1 fruit fly cellular context compared by ENCODE assay signal in genomic region chrX:12020857-12021256, dm6.
TF ChIP-seq lines count a peak whose summit lies in the region.

TSS of gene Tango4 (plus strand) at chrX:12021068.

TF ChIP-seq in whole organism, embryonic, 481 proteins besides CTCF, POLR2A, EP300 and RAD21 (continued from another document):
- TF ChIP-seq Oli (tag; optimal IDR thresholded peaks at IDR 0.05; lab: Kevin White, UChicago) (no peak), HLH4C (GFP tag; IDR thresholded peaks at IDR 0.05; lab: Robert Waterston, UW; ENCODE audit: partially characterized antibody) (peak; percentile 32), Ets65A (GFP tag; lab: Kevin White, UChicago) (no peak), nerfin-1 (tag; optimal IDR thresholded peaks at IDR 0.05; lab: Kevin White, UChicago) (no peak), pzg (GFP tag; optimal IDR thresholded peaks at IDR 0.05; lab: Kevin White, UChicago) (peak; percentile 19), CG9609 (GFP tag; optimal IDR thresholded peaks at IDR 0.05; lab: Kevin White, UChicago) (no peak), kah (GFP tag; optimal IDR thresholded peaks at IDR 0.05; lab: Kevin White, UChicago) (no peak), ATbp (GFP tag; optimal IDR thresholded peaks at IDR 0.05; lab: Kevin White, UChicago) (no peak), Opbp (GFP tag; IDR thresholded peaks at IDR 0.05; lab: Robert Waterston, UW; ENCODE audit: partially characterized antibody) (0 out of 3 replicates have a peak, but pooled peaks have one; percentile 35), CG13123 (GFP tag; optimal IDR thresholded peaks at IDR 0.05; lab: Kevin White, UChicago) (no peak), CG10462 (GFP tag; optimal IDR thresholded peaks at IDR 0.05; lab: Kevin White, UChicago) (no peak), sisA (GFP tag; IDR thresholded peaks at IDR 0.05; lab: Robert Waterston, UW) (no peak), Awh (GFP tag; IDR thresholded peaks at IDR 0.05; lab: Robert Waterston, UW) (no peak), Hr51 (GFP tag; optimal IDR thresholded peaks at IDR 0.05; lab: Kevin White, UChicago) (no peak), Scr (GFP tag; IDR thresholded peaks at IDR 0.05; lab: Robert Waterston, UW; ENCODE audit: partially characterized antibody) (0 out of 2 replicates have a peak, but pooled peaks have one; percentile 23), toy (GFP tag; IDR thresholded peaks at IDR 0.05; lab: Robert Waterston, UW) (no peak), CG12942 (GFP tag; optimal IDR thresholded peaks at IDR 0.05; lab: Kevin White, UChicago) (no peak), CG8290 (GFP tag; optimal IDR thresholded peaks at IDR 0.05; lab: Kevin White, UChicago) (no peak), CG8290 (tag; optimal IDR thresholded peaks at IDR 0.05; lab: Kevin White, UChicago) (no peak), NK7.1 (GFP tag; optimal IDR thresholded peaks at IDR 0.05; lab: Kevin White, UChicago) (no peak), CG30403 (GFP tag; optimal IDR thresholded peaks at IDR 0.05; lab: Kevin White, UChicago) (no peak), row (GFP tag; IDR thresholded peaks at IDR 0.05; lab: Robert Waterston, UW) (peak; percentile 77), NC2α (GFP tag; optimal IDR thresholded peaks at IDR 0.05; lab: Kevin White, UChicago) (no peak), CG6175 (GFP tag; IDR thresholded peaks at IDR 0.05; lab: Robert Waterston, UW) (no peak), ac (GFP tag; optimal IDR thresholded peaks at IDR 0.05; lab: Kevin White, UChicago) (no peak), Dll (GFP tag; IDR thresholded peaks at IDR 0.05; lab: Robert Waterston, UW; ENCODE audit: partially characterized antibody) (0 out of 4 replicates have a peak, but pooled peaks have one; percentile 44), hb (GFP tag; IDR thresholded peaks at IDR 0.05; lab: Robert Waterston, UW; ENCODE audit: partially characterized antibody) (peak; percentile 66; the same call in 2 of the 3 replicates), CG2889 (GFP tag; IDR thresholded peaks at IDR 0.05; lab: Robert Waterston, UW) (no peak), Bgb (GFP tag; IDR thresholded peaks at IDR 0.05; lab: Robert Waterston, UW; ENCODE audit: partially characterized antibody) (no peak), yki (optimal IDR thresholded peaks at IDR 0.05; lab: Kevin White, UChicago) (no peak), maf-S (GFP tag; optimal IDR thresholded peaks at IDR 0.05; lab: Kevin White, UChicago) (no peak), CG30431 (GFP tag; optimal IDR thresholded peaks at IDR 0.05; lab: Kevin White, UChicago) (no peak), MBD-R2 (GFP tag; IDR thresholded peaks at IDR 0.05; lab: Robert Waterston, UW) (peak; percentile 88), Dref (GFP tag; IDR thresholded peaks at IDR 0.05; lab: Robert Waterston, UW) (peak; percentile 69), CG4404 (GFP tag; IDR thresholded peaks at IDR 0.05; lab: Robert Waterston, UW) (no peak), nmo (GFP tag; optimal IDR thresholded peaks at IDR 0.05; lab: Kevin White, UChicago) (no peak), CG10321 (GFP tag; IDR thresholded peaks at IDR 0.05; lab: Robert Waterston, UW) (no peak), CG6254 (GFP tag; optimal IDR thresholded peaks at IDR 0.05; lab: Kevin White, UChicago) (no peak), crp (GFP tag; optimal IDR thresholded peaks at IDR 0.05; lab: Kevin White, UChicago) (peak in 1 of 2 experiments; percentile 59), CG34224 (GFP tag; IDR thresholded peaks at IDR 0.05; lab: Robert Waterston, UW; ENCODE audit: partially characterized antibody) (0 out of 3 replicates have a peak, but pooled peaks have one; percentile 25), NFAT (GFP tag; IDR thresholded peaks at IDR 0.05; lab: Robert Waterston, UW) (no peak)
